Worm (Caenorhabditis elegans): ENCODE data around the gene rhr-1.

- TF ChIP-seq lin-13 (GFP tag; optimal IDR thresholded peaks at IDR 0.05) (no peak), snpc-4 (tag; optimal IDR thresholded peaks at IDR 0.05) (no peak), nhr-11 (tag; optimal IDR thresholded peaks at IDR 0.05) (no peak), gmeb-1 (tag; optimal IDR thresholded peaks at IDR 0.05) (no peak), mab-5 (tag; optimal IDR thresholded peaks at IDR 0.05) (no peak), skn-1 (tag; optimal IDR thresholded peaks at IDR 0.05) (no peak), unc-62 (GFP tag; optimal IDR thresholded peaks at IDR 0.05) (no peak), lin-39 (tag; optimal IDR thresholded peaks at IDR 0.05) (no peak), ama-1 (optimal IDR thresholded peaks at IDR 0.05) (no peak), fos-1 (tag; optimal IDR thresholded peaks at IDR 0.05) (no peak), Y55F3AM.14 (GFP tag; optimal IDR thresholded peaks at IDR 0.05) (no peak)
These were observed 8.0 kb upstream of the rhr-1 start, which contains the start of gene F08F3.6 for ce11 chrV:5419915-5420314.

All from whole organism, L2 larva.